Worm (Caenorhabditis elegans) whole organism, mixed stage, embryonic: ENCODE data around the gene rpn-6.2.

ENCODE experiments used
- ces-1 ChIP-seq: fragments of 150-350 bp; optimal IDR thresholded peaks from 2 replicates; lab custom pipeline; 2014; ENCODE audit warnings: missing biosample characterization, missing genetic modification reagents, missing genetic modification characterization
- lsy-2 ChIP-seq: fragments of 150-350 bp; optimal IDR thresholded peaks from 2 replicates; lab custom pipeline; 2014; ENCODE audit warnings: missing biosample characterization, missing genetic modification characterization
- mab-5 ChIP-seq: fragments of 150-350 bp; optimal IDR thresholded peaks from 2 replicates; lab custom pipeline; 2014; ENCODE audit warnings: missing biosample characterization, missing genetic modification characterization
- nhr-12 ChIP-seq: fragments of 150-350 bp; optimal IDR thresholded peaks from 2 replicates; lab custom pipeline; 2014; ENCODE audit warnings: missing biosample characterization, missing genetic modification characterization
- pha-4 ChIP-seq: fragments of 150-350 bp; optimal IDR thresholded peaks from 2 replicates; lab custom pipeline; 2018; ENCODE audit warnings: missing biosample characterization, missing genetic modification reagents, missing genetic modification characterization
- tbx-8 ChIP-seq: fragments of 200-800 bp; sonication (Bioruptor generic); optimal IDR thresholded peaks from 2 replicates; lab custom pipeline; 2018; ENCODE audit warnings: mild to moderate bottlenecking, missing genetic modification characterization, moderate library complexity, missing compliant biosample characterization
- unc-62 ChIP-seq: fragments of 150-350 bp; optimal IDR thresholded peaks from 2 replicates; lab custom pipeline; 2014; ENCODE audit warnings: missing biosample characterization, missing genetic modification reagents, missing genetic modification characterization
- ztf-11 ChIP-seq: fragments of 150-350 bp; optimal IDR thresholded peaks from 2 replicates; lab custom pipeline; 2014; ENCODE audit warnings: missing biosample characterization, missing genetic modification characterization

- no peak for TF ChIP-seq tbx-8 (GFP tag; lab: Kevin White, UChicago)
- no peak for TF ChIP-seq ces-1 (GFP tag; lab: Kevin White, UChicago)
- TF ChIP-seq lsy-2, result no peak
- TF ChIP-seq mab-5 (tag; lab: Kevin White, UChicago), result no peak
- no peak for TF ChIP-seq nhr-12 (tag; lab: Kevin White, UChicago)
- TF ChIP-seq pha-4 (tag; lab: Kevin White, UChicago), result no peak
- TF ChIP-seq unc-62, result no peak
- TF ChIP-seq ztf-11 (tag; lab: Kevin White, UChicago), result no peak
Observed at ce11 chrIII:9022535-9022934, 20.7 kb upstream of the rpn-6.2 start, which contains the start of gene F59B2.14.
